Fruit fly (Drosophila melanogaster): ENCODE measurements around the gene bou.

bou gene

DNA sequence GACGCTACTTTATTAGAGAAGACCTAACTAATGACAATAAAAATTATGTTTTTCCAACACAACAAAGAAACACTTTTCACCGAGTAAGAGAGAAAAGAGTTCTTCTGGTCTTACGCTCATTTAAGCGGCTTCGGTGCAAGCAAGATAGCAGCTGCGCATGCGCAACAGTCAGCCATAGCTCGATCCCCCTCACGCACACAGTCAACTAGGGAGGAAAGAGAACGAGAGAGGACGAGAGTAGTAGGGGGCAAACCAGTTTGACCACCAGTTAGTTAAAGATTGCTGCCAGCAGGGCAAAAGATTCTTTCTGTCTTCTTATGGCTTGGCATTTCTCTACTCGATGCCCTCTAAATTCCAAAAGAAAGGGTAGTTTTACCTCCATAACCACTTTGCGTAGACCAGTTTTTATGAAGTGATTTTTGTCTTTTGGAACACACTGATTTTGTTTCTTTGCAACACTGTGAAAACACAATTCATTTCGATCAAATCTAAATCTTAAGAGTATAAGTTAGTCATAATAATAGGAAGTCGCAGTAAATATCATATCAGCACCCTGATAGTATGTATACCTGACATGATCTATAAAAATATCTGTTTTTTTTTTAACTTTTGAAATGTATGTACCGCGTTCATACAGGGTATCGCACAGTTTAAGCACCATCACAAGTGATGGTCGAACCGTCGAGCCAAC, 14.3 kb downstream of the bou start (continued):
- TF ChIP-seq D19A (tag; optimal IDR thresholded peaks at IDR 0.05) (peak; percentile 65), CG33213 (GFP tag; optimal IDR thresholded peaks at IDR 0.05) (no peak), CG8478 (optimal IDR thresholded peaks at IDR 0.05) (no peak), shn (GFP tag; optimal IDR thresholded peaks at IDR 0.05) (peak; percentile 37), CG15696 (tag; optimal IDR thresholded peaks at IDR 0.05) (peak; percentile 38), Camta (GFP tag; optimal IDR thresholded peaks at IDR 0.05) (no peak), lola (GFP tag; optimal IDR thresholded peaks at IDR 0.05) (peak in 1 of 3 experiments; percentile 36), CG6854 (GFP tag; optimal IDR thresholded peaks at IDR 0.05) (no peak), CG11696 (GFP tag; IDR thresholded peaks at IDR 0.05) (no peak), CG5245 (GFP tag; optimal IDR thresholded peaks at IDR 0.05) (no peak), CG10267 (tag; optimal IDR thresholded peaks at IDR 0.05) (peak; percentile 49), CG6254 (GFP tag; optimal IDR thresholded peaks at IDR 0.05) (no peak), MBD-R2 (GFP tag; IDR thresholded peaks at IDR 0.05) (no peak), chinmo (GFP tag; IDR thresholded peaks at IDR 0.05; ENCODE audit: partially characterized antibody) (peak; percentile 81; the same call in 2 of the 4 replicates), Mrtf (GFP tag; IDR thresholded peaks at IDR 0.05) (no peak), CG4424 (GFP tag; optimal IDR thresholded peaks at IDR 0.05) (no peak), ind (GFP tag; optimal IDR thresholded peaks at IDR 0.05) (peak; percentile 54), inv (GFP tag; IDR thresholded peaks at IDR 0.05; ENCODE audit: partially characterized antibody) (no peak), CG8388 (GFP tag; optimal IDR thresholded peaks at IDR 0.05) (no peak), eve (GFP tag; optimal IDR thresholded peaks at IDR 0.05) (peak in 1 of 2 experiments; percentile 89), tin (GFP tag; optimal IDR thresholded peaks at IDR 0.05) (peak; percentile 16), CG3281 (GFP tag; optimal IDR thresholded peaks at IDR 0.05) (peak; percentile 18), Dp (GFP tag; optimal IDR thresholded peaks at IDR 0.05) (no peak), mam (GFP tag; optimal IDR thresholded peaks at IDR 0.05) (no peak), E2f1 (GFP tag; IDR thresholded peaks at IDR 0.05) (no peak), sd (tag; optimal IDR thresholded peaks at IDR 0.05) (peak; percentile 46), Bgb (GFP tag; IDR thresholded peaks at IDR 0.05; ENCODE audit: partially characterized antibody) (peak; percentile 8; the same call in 1 of the 2 replicates), CG6813 (GFP tag; optimal IDR thresholded peaks at IDR 0.05) (no peak), insv (GFP tag; optimal IDR thresholded peaks at IDR 0.05) (no peak), Trl (optimal IDR thresholded peaks at IDR 0.05) (peak; percentile 31 to 43), Trl (GFP tag; optimal IDR thresholded peaks at IDR 0.05) (no peak), vfl (GFP tag; optimal IDR thresholded peaks at IDR 0.05) (no peak), fd3F (GFP tag; optimal IDR thresholded peaks at IDR 0.05) (no peak), CG12155 (GFP tag; optimal IDR thresholded peaks at IDR 0.05) (peak; percentile 43), CG34376 (GFP tag; optimal IDR thresholded peaks at IDR 0.05) (no peak), CG18619 (GFP tag; optimal IDR thresholded peaks at IDR 0.05) (no peak), CG12659 (GFP tag; optimal IDR thresholded peaks at IDR 0.05) (peak; percentile 43), CG4820 (GFP tag; optimal IDR thresholded peaks at IDR 0.05) (no peak), CG31365 (tag; optimal IDR thresholded peaks at IDR 0.05) (no peak), dmrt11E (tag; optimal IDR thresholded peaks at IDR 0.05) (peak; percentile 33), CG17612 (GFP tag; IDR thresholded peaks at IDR 0.05) (no peak), CG10462 (GFP tag; optimal IDR thresholded peaks at IDR 0.05) (no peak), nom (GFP tag; optimal IDR thresholded peaks at IDR 0.05) (peak; percentile 24), CG12391 (tag; optimal IDR thresholded peaks at IDR 0.05) (no peak), CG11247 (GFP tag; IDR thresholded peaks at IDR 0.05) (no peak), grau (tag; optimal IDR thresholded peaks at IDR 0.05) (no peak), HmgZ (tag; optimal IDR thresholded peaks at IDR 0.05) (no peak), abd-A (tag; optimal IDR thresholded peaks at IDR 0.05) (no peak), H15 (GFP tag; IDR thresholded peaks at IDR 0.05) (no peak), CG43689 (GFP tag; IDR thresholded peaks at IDR 0.05) (no peak)
